Fruit fly (Drosophila melanogaster): ENCODE measurements around the gene gro.

The gro gene

dm6 chr3R:26002570-26003332 lies 38.8 kb upstream of the gro start (continued):
- TF ChIP-seq Met (GFP tag; optimal IDR thresholded peaks at IDR 0.05): peak; percentile 43
- no peak for TF ChIP-seq esn (GFP tag; optimal IDR thresholded peaks at IDR 0.05)
- no peak for TF ChIP-seq CG8632 (GFP tag; optimal IDR thresholded peaks at IDR 0.05)
- TF ChIP-seq fd59A (GFP tag; optimal IDR thresholded peaks at IDR 0.05): no peak
- no peak for TF ChIP-seq CG3032 (tag; optimal IDR thresholded peaks at IDR 0.05)
- TF ChIP-seq Smox (GFP tag; optimal IDR thresholded peaks at IDR 0.05): peak; percentile 6
- peak; percentile 50 for TF ChIP-seq Blimp-1 (GFP tag; optimal IDR thresholded peaks at IDR 0.05)
- TF ChIP-seq svp (GFP tag): peak; percentile 9
- no peak for TF ChIP-seq CG11902 (GFP tag; optimal IDR thresholded peaks at IDR 0.05)
- TF ChIP-seq fd85E (GFP tag; optimal IDR thresholded peaks at IDR 0.05): no peak
- no peak for TF ChIP-seq vri (GFP tag; optimal IDR thresholded peaks at IDR 0.05)
- no peak for TF ChIP-seq CG34406 (GFP tag; optimal IDR thresholded peaks at IDR 0.05)
- no peak for TF ChIP-seq topi (GFP tag; optimal IDR thresholded peaks at IDR 0.05)
- TF ChIP-seq CG6163 (GFP tag; IDR thresholded peaks at IDR 0.05): no peak; the same call in 2 of the 3 replicates
- TF ChIP-seq CG10669 (GFP tag; optimal IDR thresholded peaks at IDR 0.05): no peak
- no peak for TF ChIP-seq OdsH (GFP tag; optimal IDR thresholded peaks at IDR 0.05)
- no peak for TF ChIP-seq dac (GFP tag; optimal IDR thresholded peaks at IDR 0.05)
- TF ChIP-seq lz (GFP tag; optimal IDR thresholded peaks at IDR 0.05): no peak
- no peak for TF ChIP-seq CG11294 (GFP tag; IDR thresholded peaks at IDR 0.05)
- no peak for TF ChIP-seq CG16779 (tag; optimal IDR thresholded peaks at IDR 0.05)
- TF ChIP-seq CG32006 (GFP tag; optimal IDR thresholded peaks at IDR 0.05): no peak
- no peak for TF ChIP-seq Sox14 (GFP tag; optimal IDR thresholded peaks at IDR 0.05)
- no peak for TF ChIP-seq CG10631 (GFP tag; optimal IDR thresholded peaks at IDR 0.05)
- no peak for TF ChIP-seq acj6 (GFP tag; optimal IDR thresholded peaks at IDR 0.05)
- peak; percentile 4 for TF ChIP-seq CG6276 (GFP tag; optimal IDR thresholded peaks at IDR 0.05)
- no peak for TF ChIP-seq cyc (GFP tag; optimal IDR thresholded peaks at IDR 0.05)
- no peak for TF ChIP-seq achi (GFP tag; optimal IDR thresholded peaks at IDR 0.05)
- no peak for TF ChIP-seq CG7368 (GFP tag; optimal IDR thresholded peaks at IDR 0.05)
- no peak for TF ChIP-seq spab (GFP tag; optimal IDR thresholded peaks at IDR 0.05)

dm6 chr3R:26004377-26005000 lies 37.0 kb upstream of the gro start:
- TF ChIP-seq CG16779 (tag; optimal IDR thresholded peaks at IDR 0.05): no peak
- TF ChIP-seq Sox14 (GFP tag; optimal IDR thresholded peaks at IDR 0.05): no peak
- peak; percentile 9 for TF ChIP-seq CG3032 (tag; optimal IDR thresholded peaks at IDR 0.05)
- TF ChIP-seq Ets96B (tag; optimal IDR thresholded peaks at IDR 0.05): peak; percentile 49
- peak; percentile 25 for TF ChIP-seq Eip75B (GFP tag; optimal IDR thresholded peaks at IDR 0.05)
- TF ChIP-seq CG6792 (GFP tag; optimal IDR thresholded peaks at IDR 0.05): no peak
- no peak for TF ChIP-seq Sox102F (GFP tag; optimal IDR thresholded peaks at IDR 0.05)
- TF ChIP-seq fkh (GFP tag; optimal IDR thresholded peaks at IDR 0.05): no peak
- TF ChIP-seq CG9139 (GFP tag; optimal IDR thresholded peaks at IDR 0.05): peak; percentile 80
- no peak for TF ChIP-seq Hr38 (GFP tag; optimal IDR thresholded peaks at IDR 0.05)
- TF ChIP-seq Blimp-1 (GFP tag; optimal IDR thresholded peaks at IDR 0.05): no peak
- TF ChIP-seq CG3919 (GFP tag; optimal IDR thresholded peaks at IDR 0.05): no peak
- peak in 1 of 2 experiments; percentile 14 for TF ChIP-seq salr (GFP tag; optimal IDR thresholded peaks at IDR 0.05)
- no peak for TF ChIP-seq CG11902 (GFP tag; optimal IDR thresholded peaks at IDR 0.05)
- TF ChIP-seq CG4318 (GFP tag; optimal IDR thresholded peaks at IDR 0.05): no peak
- TF ChIP-seq svp (GFP tag): no peak
- TF ChIP-seq CG8119 (GFP tag; IDR thresholded peaks at IDR 0.05): no peak
- TF ChIP-seq ss (GFP tag; optimal IDR thresholded peaks at IDR 0.05): peak; percentile 73 to 86
- no peak for TF ChIP-seq Sox15 (GFP tag; optimal IDR thresholded peaks at IDR 0.05)
- TF ChIP-seq acj6 (GFP tag; optimal IDR thresholded peaks at IDR 0.05): no peak
- TF ChIP-seq Eip78C (GFP tag): peak; percentile 58
- no peak for TF ChIP-seq CG15336 (GFP tag; IDR thresholded peaks at IDR 0.05)
- no peak for TF ChIP-seq CG8319 (GFP tag; optimal IDR thresholded peaks at IDR 0.05)
- no peak for TF ChIP-seq net (GFP tag; optimal IDR thresholded peaks at IDR 0.05)
- TF ChIP-seq fd59A (GFP tag; optimal IDR thresholded peaks at IDR 0.05): no peak
- peak; percentile 62; the same call in 1 of the 3 replicates for TF ChIP-seq CG6163 (GFP tag; IDR thresholded peaks at IDR 0.05)
- no peak for TF ChIP-seq CG6276 (GFP tag; optimal IDR thresholded peaks at IDR 0.05)
- TF ChIP-seq Hr4 (GFP tag; optimal IDR thresholded peaks at IDR 0.05): no peak
- TF ChIP-seq spab (GFP tag; optimal IDR thresholded peaks at IDR 0.05): peak; percentile 72
- TF ChIP-seq Eip93F (GFP tag; optimal IDR thresholded peaks at IDR 0.05): no peak
- peak; percentile 70 for TF ChIP-seq CG10669 (GFP tag; optimal IDR thresholded peaks at IDR 0.05)
